Fruit fly (Drosophila melanogaster) whole organism, embryonic: ENCODE data around the gene Rcd5.

Experiments
- Ada2b ChIP-seq: fragments of 200-800 bp; sonication (Bioruptor generic); IDR thresholded peaks from 2 replicates; pipeline ENCODE4 v1.3.6; 2022; ENCODE audit warnings: missing biosample characterization, missing genetic modification characterization
- Atf6 ChIP-seq: fragments of 200-800 bp; sonication (Bioruptor generic); IDR thresholded peaks from 2 replicates; pipeline ENCODE4 v1.3.6; 2022; ENCODE audit warnings: missing biosample characterization, missing genetic modification characterization
- Bgb ChIP-seq: fragments of 200-800 bp; sonication (Bioruptor generic); IDR thresholded peaks from 2 replicates; pipeline ENCODE4 v1.3.6; 2022; ENCODE audit warnings: missing biosample characterization, missing genetic modification characterization; ENCODE audit not compliant: partially characterized antibody
- C15 ChIP-seq: fragments of 200-800 bp; sonication (Bioruptor generic); IDR thresholded peaks from 3 replicates; pipeline ENCODE4 v1.3.6; 2022; ENCODE audit warnings: missing biosample characterization, missing genetic modification characterization
- CG10462 ChIP-seq: fragments of 200-800 bp; sonication (Bioruptor generic); optimal IDR thresholded peaks from 2 replicates; lab custom pipeline; 2016; ENCODE audit warnings: missing biosample characterization, missing genetic modification characterization
- CG11504 ChIP-seq: fragments of 200-800 bp; sonication (Bioruptor generic); optimal IDR thresholded peaks from 3 replicates; lab custom pipeline; 2019; ENCODE audit warnings: missing biosample characterization, mild to moderate bottlenecking, missing genetic modification characterization, moderate library complexity
- CG12744 ChIP-seq: fragments of 200-800 bp; sonication (Bioruptor generic); optimal IDR thresholded peaks from 2 replicates; lab custom pipeline; 2016; ENCODE audit warnings: missing biosample characterization, missing genetic modification characterization
- CG12942 ChIP-seq: fragments of 200-800 bp; sonication (Bioruptor generic); optimal IDR thresholded peaks from 3 replicates; lab custom pipeline; 2016; ENCODE audit warnings: missing biosample characterization, missing genetic modification characterization
- CG13123 ChIP-seq: fragments of 200-800 bp; sonication (Bioruptor generic); optimal IDR thresholded peaks from 2 replicates; lab custom pipeline; 2016; ENCODE audit warnings: missing biosample characterization, missing genetic modification characterization
- CG13296 ChIP-seq: fragments of 200-800 bp; sonication (Bioruptor generic); optimal IDR thresholded peaks from 3 replicates; lab custom pipeline; 2018; ENCODE audit warnings: missing biosample characterization, mild to moderate bottlenecking, missing genetic modification characterization
- CG13894 ChIP-seq: fragments of 200-800 bp; sonication (Bioruptor generic); optimal IDR thresholded peaks from 3 replicates; lab custom pipeline; 2018; ENCODE audit warnings: missing biosample characterization, mild to moderate bottlenecking, missing genetic modification characterization, moderate library complexity
- CG14441 ChIP-seq: fragments of 200-800 bp; sonication (Bioruptor generic); IDR thresholded peaks from 2 replicates; pipeline ENCODE4 v1.3.6; 2022; ENCODE audit warnings: missing biosample characterization, missing genetic modification characterization
- CG1602 ChIP-seq: fragments of 200-800 bp; sonication (Bioruptor generic); optimal IDR thresholded peaks from 3 replicates; lab custom pipeline; 2016; ENCODE audit warnings: missing biosample characterization, missing genetic modification characterization
- CG1792 ChIP-seq: fragments of 200-800 bp; sonication (Bioruptor generic); optimal IDR thresholded peaks from 2 replicates; lab custom pipeline; 2016; ENCODE audit warnings: missing biosample characterization, missing genetic modification characterization
- CG1832 ChIP-seq: fragments of 200-800 bp; sonication (Bioruptor generic); optimal IDR thresholded peaks from 2 replicates; lab custom pipeline; 2017; ENCODE audit warnings: missing biosample characterization, mild to moderate bottlenecking, missing genetic modification characterization, inconsistent platforms
- CG32532 ChIP-seq: fragments of 200-800 bp; sonication (Bioruptor generic); IDR thresholded peaks from 2 replicates; pipeline ENCODE4 v1.3.6; 2022; ENCODE audit warnings: missing biosample characterization, missing genetic modification characterization
- CG34224 ChIP-seq: fragments of 200-800 bp; sonication (Bioruptor generic); IDR thresholded peaks from 3 replicates; pipeline ENCODE4 v1.3.6; 2022; ENCODE audit warnings: missing biosample characterization, missing genetic modification characterization; ENCODE audit not compliant: partially characterized antibody
- CG7372 ChIP-seq: fragments of 200-800 bp; sonication (Bioruptor generic); IDR thresholded peaks from 2 replicates; pipeline ENCODE4 v1.3.6; 2022; ENCODE audit warnings: missing biosample characterization, missing genetic modification characterization
- CG8478 ChIP-seq: fragments of >200 bp; optimal IDR thresholded peaks from 2 replicates; lab custom pipeline; 2018
- Camta ChIP-seq: fragments of 200-800 bp; sonication (Bioruptor generic); optimal IDR thresholded peaks from 2 replicates; lab custom pipeline; 2016; ENCODE audit warnings: missing biosample characterization, missing genetic modification characterization
- Drgx ChIP-seq: fragments of 200-800 bp; sonication (Bioruptor generic); IDR thresholded peaks from 2 replicates; pipeline ENCODE4 v1.3.6; 2022; ENCODE audit warnings: missing biosample characterization, missing genetic modification characterization
- E2f2 ChIP-seq: fragments of 200-800 bp; sonication (Bioruptor generic); IDR thresholded peaks from 2 replicates; pipeline ENCODE4 v1.3.6; 2022; ENCODE audit warnings: missing biosample characterization, missing genetic modification characterization
- GATAe ChIP-seq: fragments of 200-800 bp; sonication (Bioruptor generic); conservative IDR thresholded peaks from 2 replicates; pipeline ENCODE4 v1.3.6; 2022; ENCODE audit warnings: missing biosample characterization, missing genetic modification characterization
- HHEX ChIP-seq: fragments of 200-800 bp; sonication (Bioruptor generic); optimal IDR thresholded peaks from 3 replicates; lab custom pipeline; 2017; ENCODE audit warnings: missing biosample characterization, mild to moderate bottlenecking, missing genetic modification characterization, missing genetic modification reagents
- Mrtf ChIP-seq: fragments of 200-800 bp; sonication (Bioruptor generic); IDR thresholded peaks from 3 replicates; pipeline ENCODE4 v1.3.6; 2022; ENCODE audit warnings: missing biosample characterization, missing genetic modification characterization
- Oli ChIP-seq: fragments of 200-800 bp; sonication (Bioruptor generic); optimal IDR thresholded peaks from 2 replicates; lab custom pipeline; 2018; ENCODE audit warnings: missing biosample characterization, mild to moderate bottlenecking, missing genetic modification characterization, moderate library complexity
- Sry-β ChIP-seq: fragments of 200-800 bp; sonication (Bioruptor generic); optimal IDR thresholded peaks from 2 replicates; lab custom pipeline; 2018; ENCODE audit warnings: missing biosample characterization, mild to moderate bottlenecking, missing genetic modification characterization, moderate library complexity
- Stat92E ChIP-seq, 3 experiments: fragments of >200 bp in 2 of 3; fragments of 200-800 bp in 1 of 3; sonication (Bioruptor generic) in 1 of 3; optimal IDR thresholded peaks; 2 replicates each; lab custom pipeline; 2017 to 2019; ENCODE audit warnings: missing biosample characterization in 3 of 3, missing genetic modification characterization in 3 of 3, mild to moderate bottlenecking in 1 of 3, moderate library complexity in 1 of 3
- Vsx1 ChIP-seq: fragments of 200-800 bp; sonication (Bioruptor generic); optimal IDR thresholded peaks from 2 replicates; lab custom pipeline; 2017; ENCODE audit warnings: missing biosample characterization, mild to moderate bottlenecking, missing genetic modification characterization, missing genetic modification reagents
- Xbp1 ChIP-seq: fragments of 200-800 bp; sonication (Bioruptor generic); optimal IDR thresholded peaks from 3 replicates; lab custom pipeline; 2016; ENCODE audit warnings: missing biosample characterization, mild to moderate bottlenecking, missing genetic modification characterization
- ase ChIP-seq: fragments of 200-800 bp; sonication (Bioruptor generic); IDR thresholded peaks from 3 replicates; pipeline ENCODE4 v1.3.6; 2022; ENCODE audit warnings: missing biosample characterization, missing genetic modification characterization
- bbx ChIP-seq: fragments of 200-800 bp; sonication (Bioruptor generic); IDR thresholded peaks from 2 replicates; pipeline ENCODE4 v1.3.6; 2022; ENCODE audit warnings: missing biosample characterization, missing genetic modification characterization; ENCODE audit not compliant: partially characterized antibody
- bsh ChIP-seq, 2 experiments: fragments of 200-800 bp; sonication (Bioruptor generic); optimal IDR thresholded peaks; 2 replicates each; lab custom pipeline; 2017 to 2018; ENCODE audit warnings: mild to moderate bottlenecking in 2 of 2, missing biosample characterization in 2 of 2, missing genetic modification characterization in 2 of 2, moderate library complexity in 1 of 2
- cas ChIP-seq: fragments of 200-800 bp; sonication (Bioruptor generic); IDR thresholded peaks from 2 replicates; pipeline ENCODE4 v1.3.6; 2022; ENCODE audit warnings: missing biosample characterization, missing genetic modification characterization
- dati ChIP-seq: fragments of 200-800 bp; sonication (Bioruptor generic); IDR thresholded peaks from 2 replicates; pipeline ENCODE4 v1.3.6; 2022; ENCODE audit warnings: missing biosample characterization, missing genetic modification characterization
- fu2 ChIP-seq: fragments of 200-800 bp; sonication (Bioruptor generic); optimal IDR thresholded peaks from 2 replicates; lab custom pipeline; 2016; ENCODE audit warnings: missing biosample characterization, missing genetic modification characterization
- gt ChIP-seq: fragments of 200-800 bp; sonication (Bioruptor generic); IDR thresholded peaks from 2 replicates; pipeline ENCODE4 v1.3.6; 2022; ENCODE audit warnings: missing biosample characterization, missing genetic modification characterization
- inv ChIP-seq: fragments of 200-800 bp; sonication (Bioruptor generic); IDR thresholded peaks from 2 replicates; pipeline ENCODE4 v1.3.6; 2022; ENCODE audit warnings: missing biosample characterization, missing genetic modification characterization; ENCODE audit not compliant: partially characterized antibody
- jing ChIP-seq: fragments of 200-800 bp; sonication (Bioruptor generic); optimal IDR thresholded peaks from 2 replicates; lab custom pipeline; 2018; ENCODE audit warnings: missing biosample characterization, mild to moderate bottlenecking, missing genetic modification characterization
- jumu ChIP-seq: fragments of 200-800 bp; sonication (Bioruptor generic); optimal IDR thresholded peaks from 3 replicates; lab custom pipeline; 2016; ENCODE audit warnings: missing biosample characterization, missing genetic modification characterization
- lmd ChIP-seq: fragments of 200-800 bp; sonication (Bioruptor generic); IDR thresholded peaks from 2 replicates; pipeline ENCODE4 v1.3.6; 2022; ENCODE audit warnings: missing biosample characterization, missing genetic modification characterization
- pfk ChIP-seq: fragments of 200-800 bp; sonication (Bioruptor generic); optimal IDR thresholded peaks from 2 replicates; lab custom pipeline; 2018; ENCODE audit warnings: missing biosample characterization, mild to moderate bottlenecking, missing genetic modification characterization, moderate library complexity
- sc ChIP-seq, 3 experiments: fragments of >200 bp in 2 of 3; fragments of 200-800 bp in 1 of 3; sonication (Bioruptor generic) in 1 of 3; optimal IDR thresholded peaks; 2 replicates in 2 of 3; 3 replicates in 1 of 3; lab custom pipeline; 2017; ENCODE audit warnings: mild to moderate bottlenecking in 1 of 3, missing biosample characterization in 1 of 3, missing genetic modification characterization in 1 of 3, missing genetic modification reagents in 1 of 3
- sens ChIP-seq: fragments of 200-800 bp; sonication (Bioruptor generic); peaks from one replicate; lab custom pipeline; 2016; ENCODE audit warnings: missing biosample characterization, missing genetic modification characterization
- sima ChIP-seq: fragments of 200-800 bp; sonication (Bioruptor generic); optimal IDR thresholded peaks from 2 replicates; lab custom pipeline; 2016; ENCODE audit warnings: missing biosample characterization, missing genetic modification characterization
- sisA ChIP-seq: fragments of 200-800 bp; sonication (Bioruptor generic); IDR thresholded peaks from 2 replicates; pipeline ENCODE4 v1.3.6; 2022; ENCODE audit warnings: missing biosample characterization, missing genetic modification characterization
- trem ChIP-seq: fragments of 200-800 bp; optimal IDR thresholded peaks from 3 replicates; lab custom pipeline; 2019; ENCODE audit warnings: missing biosample characterization, mild to moderate bottlenecking, missing genetic modification characterization, moderate library complexity
- wek ChIP-seq: fragments of 200-800 bp; sonication (Bioruptor generic); optimal IDR thresholded peaks from 3 replicates; lab custom pipeline; 2018; ENCODE audit warnings: missing biosample characterization, mild to moderate bottlenecking, missing genetic modification characterization, moderate library complexity
- wor ChIP-seq: fragments of 200-800 bp; sonication (Bioruptor generic); IDR thresholded peaks from 2 replicates; pipeline ENCODE4 v1.3.6; 2022; ENCODE audit warnings: missing biosample characterization, missing genetic modification characterization
- zen2 ChIP-seq: fragments of 200-800 bp; sonication (Bioruptor generic); IDR thresholded peaks from 3 replicates; pipeline ENCODE4 v1.3.6; 2022; ENCODE audit warnings: missing biosample characterization, missing genetic modification characterization; ENCODE audit not compliant: partially characterized antibody

Rcd5 gene

DNA sequence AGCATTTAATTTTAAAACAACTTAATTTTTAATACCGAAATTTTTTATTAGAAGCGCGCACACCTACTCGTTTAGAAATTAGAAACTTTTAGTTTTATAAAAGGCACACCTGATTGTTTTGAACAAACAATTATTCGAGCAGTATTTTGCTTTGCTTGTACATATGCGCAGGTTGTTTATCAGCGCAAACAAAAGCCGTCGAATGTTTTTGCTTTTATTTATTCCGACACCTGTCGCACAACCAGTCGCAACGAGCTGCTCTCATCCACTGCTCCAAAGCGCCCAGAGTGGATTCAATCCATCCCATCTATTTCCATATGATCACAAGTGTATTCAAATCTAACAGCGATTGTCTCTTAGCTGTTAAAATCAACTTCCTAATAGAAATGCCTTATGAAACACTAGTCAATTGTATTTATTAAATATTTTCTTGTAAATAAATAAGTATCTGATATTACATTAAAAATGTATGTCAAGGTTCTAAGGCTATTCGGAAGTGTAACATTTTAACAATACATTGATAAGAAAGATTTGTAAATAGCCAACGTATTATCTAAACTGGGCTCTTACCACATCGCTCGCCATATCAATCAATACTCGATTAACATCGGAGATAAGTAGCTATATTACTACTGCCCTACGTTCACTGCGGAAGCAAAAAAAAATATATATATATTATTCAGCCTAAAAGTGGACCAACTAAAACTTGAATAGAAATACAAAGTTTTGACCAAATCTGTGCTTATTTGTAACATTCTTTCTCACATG is 14.4 kb upstream of the Rcd5 start, which contains the start of gene CG11594 (continued):
- TF ChIP-seq CG32532 (GFP tag; lab: Robert Waterston, UW) (peak; percentile 33; the same call in 1 of the 2 replicates), Xbp1 (no peak), Sry-β (GFP tag; lab: Kevin White, UChicago) (no peak), fu2 (GFP tag; lab: Kevin White, UChicago) (no peak), zen2 (GFP tag; lab: Robert Waterston, UW) (no peak), CG10462 (GFP tag; lab: Kevin White, UChicago) (no peak), inv (GFP tag; lab: Robert Waterston, UW) (no peak), CG8478 (lab: Kevin White, UChicago) (no peak), E2f2 (no peak), Camta (GFP tag; lab: Kevin White, UChicago) (no peak), sc (optimal IDR thresholded peaks at IDR 0.05; lab: Kevin White, UChicago) (no peak), sc (GFP tag; optimal IDR thresholded peaks at IDR 0.05; lab: Kevin White, UChicago) (no peak), Ada2b (no peak), GATAe (GFP tag; lab: Robert Waterston, UW) (no peak), CG14441 (peak; percentile 47; the same call in 1 of the 2 replicates), jumu (no peak), sisA (no peak), CG1602 (GFP tag; lab: Kevin White, UChicago) (no peak), bbx (GFP tag; lab: Robert Waterston, UW) (no peak), lmd (GFP tag; lab: Robert Waterston, UW) (no peak), CG13894 (tag; lab: Kevin White, UChicago) (no peak), wek (no peak), Vsx1 (no peak), CG7372 (GFP tag; lab: Robert Waterston, UW) (no peak; the same call in 1 of the 2 replicates), sima (no peak), Mrtf (no peak), Oli (tag; lab: Kevin White, UChicago) (no peak), bsh (GFP tag; optimal IDR thresholded peaks at IDR 0.05; lab: Kevin White, UChicago) (no peak), ase (no peak), Atf6 (GFP tag; lab: Robert Waterston, UW) (peak; percentile 65), wor (GFP tag; lab: Robert Waterston, UW) (no peak), CG13296 (GFP tag; lab: Kevin White, UChicago) (peak; percentile 49), CG11504 (tag; lab: Kevin White, UChicago) (no peak), jing (GFP tag; lab: Kevin White, UChicago) (no peak), cas (no peak), gt (GFP tag; lab: Robert Waterston, UW) (no peak), C15 (GFP tag; lab: Robert Waterston, UW) (no peak), dati (GFP tag; lab: Robert Waterston, UW) (no peak), CG34224 (no peak), CG12744 (no peak), pfk (GFP tag; lab: Kevin White, UChicago) (no peak), CG13123 (no peak), sens (peak; percentile 62), CG1832 (GFP tag; lab: Kevin White, UChicago) (no peak), trem (tag; lab: Kevin White, UChicago) (no peak), Drgx (GFP tag; lab: Robert Waterston, UW) (no peak), Bgb (GFP tag; lab: Robert Waterston, UW) (no peak), HHEX (peak; percentile 56), Stat92E (GFP tag; optimal IDR thresholded peaks at IDR 0.05; lab: Kevin White, UChicago) (no peak), CG1792 (GFP tag; lab: Kevin White, UChicago) (no peak), CG12942 (GFP tag; lab: Kevin White, UChicago) (no peak)
